Fruit fly (Drosophila melanogaster) whole organism, prepupa: ENCODE results near the gene CG11050.

ENCODE experiments used
- Blimp-1 ChIP-seq: fragments of 200-800 bp; sonication (Bioruptor generic); optimal IDR thresholded peaks from 3 replicates; lab custom pipeline; 2017; ENCODE audit warnings: missing biosample characterization, missing genetic modification characterization, mild to moderate bottlenecking, moderate library complexity, missing genetic modification reagents
- CG11294 ChIP-seq: fragments of 200-800 bp; sonication (Bioruptor generic); IDR thresholded peaks from 2 replicates; pipeline ENCODE4 v1.3.6; 2022; ENCODE audit warnings: missing biosample characterization, missing genetic modification characterization
- CG11762 ChIP-seq: fragments of 200-800 bp; sonication (Bioruptor generic); optimal IDR thresholded peaks from 3 replicates; lab custom pipeline; 2016; ENCODE audit warnings: missing biosample characterization, missing genetic modification characterization; ENCODE audit not compliant: insufficient read depth
- CG11902 ChIP-seq: fragments of 200-800 bp; sonication (Bioruptor generic); optimal IDR thresholded peaks from 3 replicates; lab custom pipeline; 2016; ENCODE audit warnings: missing biosample characterization, missing genetic modification characterization
- CG15336 ChIP-seq: fragments of 200-800 bp; sonication (Bioruptor generic); IDR thresholded peaks from 2 replicates; pipeline ENCODE4 v1.3.6; 2022; ENCODE audit warnings: missing biosample characterization, missing genetic modification characterization
- CG1621 ChIP-seq: fragments of 200-800 bp; sonication (Bioruptor generic); optimal IDR thresholded peaks from 3 replicates; lab custom pipeline; 2018; ENCODE audit warnings: missing biosample characterization, mild to moderate bottlenecking, missing genetic modification characterization
- CG16779 ChIP-seq: fragments of 200-800 bp; sonication (Bioruptor generic); optimal IDR thresholded peaks from 3 replicates; lab custom pipeline; 2017; ENCODE audit warnings: missing biosample characterization, mild to moderate bottlenecking, missing genetic modification characterization
- CG3032 ChIP-seq: fragments of 200-800 bp; optimal IDR thresholded peaks from 2 replicates; lab custom pipeline; 2019; ENCODE audit warnings: missing biosample characterization, mild to moderate bottlenecking, missing genetic modification characterization, moderate library complexity
- CG31627 ChIP-seq: fragments of 200-800 bp; sonication (Bioruptor generic); optimal IDR thresholded peaks from 3 replicates; lab custom pipeline; 2016; ENCODE audit warnings: missing biosample characterization, missing genetic modification characterization
- CG32006 ChIP-seq: fragments of 200-800 bp; sonication (Bioruptor generic); optimal IDR thresholded peaks from 3 replicates; lab custom pipeline; 2017; ENCODE audit warnings: missing biosample characterization, mild to moderate bottlenecking, missing genetic modification characterization
- CG34406 ChIP-seq: fragments of 200-800 bp; sonication (Bioruptor generic); optimal IDR thresholded peaks from 3 replicates; lab custom pipeline; 2016; ENCODE audit warnings: missing biosample characterization, missing genetic modification characterization
- CG3919 ChIP-seq: fragments of 200-800 bp; sonication (Bioruptor generic); optimal IDR thresholded peaks from 3 replicates; lab custom pipeline; 2016; ENCODE audit warnings: missing biosample characterization, missing genetic modification characterization
- CG4318 ChIP-seq: fragments of 200-800 bp; sonication (Bioruptor generic); optimal IDR thresholded peaks from 3 replicates; lab custom pipeline; 2017; ENCODE audit warnings: missing biosample characterization, mild to moderate bottlenecking, missing genetic modification characterization
- CG6163 ChIP-seq: fragments of 200-800 bp; sonication (Bioruptor generic); IDR thresholded peaks from 3 replicates; pipeline ENCODE4 v1.3.6; 2022; ENCODE audit warnings: missing biosample characterization, missing genetic modification characterization
- CG6276 ChIP-seq: fragments of 200-800 bp; sonication (Bioruptor generic); optimal IDR thresholded peaks from 2 replicates; lab custom pipeline; 2017; ENCODE audit warnings: missing biosample characterization, mild to moderate bottlenecking, missing genetic modification characterization
- CG6792 ChIP-seq: fragments of 200-800 bp; sonication (Bioruptor generic); optimal IDR thresholded peaks from 3 replicates; lab custom pipeline; 2016; ENCODE audit warnings: missing biosample characterization, missing genetic modification characterization
- CG6854 ChIP-seq: fragments of 200-800 bp; sonication (Bioruptor generic); optimal IDR thresholded peaks from 2 replicates; lab custom pipeline; 2017; ENCODE audit warnings: missing biosample characterization, mild to moderate bottlenecking, missing genetic modification characterization
- CG7368 ChIP-seq: fragments of 200-800 bp; sonication (Bioruptor generic); optimal IDR thresholded peaks from 3 replicates; lab custom pipeline; 2016; ENCODE audit warnings: missing biosample characterization, missing genetic modification characterization
- CG8119 ChIP-seq: fragments of 200-800 bp; sonication (Bioruptor generic); IDR thresholded peaks from 3 replicates; pipeline ENCODE4 v1.3.6; 2022; ENCODE audit warnings: missing biosample characterization, missing genetic modification characterization
- CG8319 ChIP-seq: fragments of 200-800 bp; sonication (Bioruptor generic); optimal IDR thresholded peaks from 3 replicates; lab custom pipeline; 2016; ENCODE audit warnings: missing biosample characterization, missing genetic modification characterization
- CG8632 ChIP-seq: fragments of 200-800 bp; sonication (Bioruptor generic); optimal IDR thresholded peaks from 3 replicates; lab custom pipeline; 2016; ENCODE audit warnings: missing biosample characterization, missing genetic modification characterization
- CG9139 ChIP-seq: fragments of 200-800 bp; sonication (Bioruptor generic); optimal IDR thresholded peaks from 3 replicates; lab custom pipeline; 2017; ENCODE audit warnings: missing biosample characterization, mild to moderate bottlenecking, missing genetic modification characterization
- Eip78C ChIP-seq: fragments of 200-800 bp; sonication (Bioruptor generic); peaks from one replicate; lab custom pipeline; 2016; ENCODE audit warnings: missing biosample characterization, missing genetic modification characterization
- Eip93F ChIP-seq: fragments of 200-800 bp; sonication (Bioruptor generic); optimal IDR thresholded peaks from 2 replicates; lab custom pipeline; 2016; ENCODE audit warnings: missing biosample characterization, mild to moderate bottlenecking, missing genetic modification characterization
- Ets21C ChIP-seq: fragments of 200-800 bp; sonication (Bioruptor generic); optimal IDR thresholded peaks from 3 replicates; lab custom pipeline; 2016; ENCODE audit warnings: missing biosample characterization, missing genetic modification characterization
- Ets96B ChIP-seq: fragments of 200-800 bp; optimal IDR thresholded peaks from 2 replicates; lab custom pipeline; 2019; ENCODE audit warnings: missing biosample characterization, mild to moderate bottlenecking, missing genetic modification characterization, moderate library complexity
- Gug ChIP-seq: fragments of 200-800 bp; sonication (Bioruptor generic); IDR thresholded peaks from 2 replicates; pipeline ENCODE4 v1.3.6; 2022; ENCODE audit warnings: missing biosample characterization, missing genetic modification characterization
- Hr38 ChIP-seq: sonication (Bioruptor generic); optimal IDR thresholded peaks from 2 replicates; lab custom pipeline; 2016; ENCODE audit warnings: missing biosample characterization, missing genetic modification characterization
- Hr4 ChIP-seq: fragments of 200-800 bp; sonication (Bioruptor generic); optimal IDR thresholded peaks from 3 replicates; lab custom pipeline; 2016; ENCODE audit warnings: missing biosample characterization, missing genetic modification characterization
- Lpt ChIP-seq: fragments of 200-800 bp; sonication (Bioruptor generic); optimal IDR thresholded peaks from 3 replicates; lab custom pipeline; 2016; ENCODE audit warnings: missing biosample characterization, missing genetic modification characterization
- Met ChIP-seq: fragments of 200-800 bp; sonication (Bioruptor generic); optimal IDR thresholded peaks from 3 replicates; lab custom pipeline; 2016; ENCODE audit warnings: missing biosample characterization, missing genetic modification characterization
- OdsH ChIP-seq: fragments of 200-800 bp; sonication (Bioruptor generic); optimal IDR thresholded peaks from 3 replicates; lab custom pipeline; 2016; ENCODE audit warnings: missing biosample characterization, missing genetic modification characterization
- Sox102F ChIP-seq: fragments of 200-800 bp; sonication (Bioruptor generic); optimal IDR thresholded peaks from 2 replicates; lab custom pipeline; 2016; ENCODE audit warnings: missing biosample characterization, mild to moderate bottlenecking, missing genetic modification characterization
- Sox14 ChIP-seq: fragments of 200-800 bp; sonication (Bioruptor generic); optimal IDR thresholded peaks from 3 replicates; lab custom pipeline; 2016; ENCODE audit warnings: missing biosample characterization, missing genetic modification characterization
- Sox15 ChIP-seq: fragments of 200-800 bp; sonication (Bioruptor generic); optimal IDR thresholded peaks from 3 replicates; lab custom pipeline; 2016; ENCODE audit warnings: missing biosample characterization, missing genetic modification characterization
- achi ChIP-seq: fragments of 200-800 bp; sonication (Bioruptor generic); optimal IDR thresholded peaks from 3 replicates; lab custom pipeline; 2016; ENCODE audit warnings: missing biosample characterization, missing genetic modification characterization
- acj6 ChIP-seq: fragments of 200-800 bp; sonication (Bioruptor generic); optimal IDR thresholded peaks from 3 replicates; lab custom pipeline; 2016; ENCODE audit warnings: missing biosample characterization, missing genetic modification characterization
- cyc ChIP-seq: fragments of 200-800 bp; sonication (Bioruptor generic); optimal IDR thresholded peaks from 3 replicates; lab custom pipeline; 2016; ENCODE audit warnings: missing biosample characterization, missing genetic modification characterization
- eg ChIP-seq: fragments of 200-800 bp; sonication (Bioruptor generic); IDR thresholded peaks from 3 replicates; pipeline ENCODE4 v1.3.6; 2022; ENCODE audit warnings: missing biosample characterization, missing genetic modification characterization
- esn ChIP-seq: fragments of 200-800 bp; sonication (Bioruptor generic); optimal IDR thresholded peaks from 2 replicates; lab custom pipeline; 2016; ENCODE audit warnings: missing biosample characterization, mild to moderate bottlenecking, missing genetic modification characterization, moderate library complexity
- fd59A ChIP-seq: fragments of 200-800 bp; sonication (Bioruptor generic); optimal IDR thresholded peaks from 2 replicates; lab custom pipeline; 2017; ENCODE audit warnings: missing biosample characterization, mild to moderate bottlenecking, missing genetic modification characterization, missing genetic modification reagents
- fd85E ChIP-seq: fragments of 200-800 bp; sonication (Bioruptor generic); optimal IDR thresholded peaks from 3 replicates; lab custom pipeline; 2016; ENCODE audit warnings: missing biosample characterization, missing genetic modification characterization
- fkh ChIP-seq: fragments of 200-800 bp; sonication (Bioruptor generic); optimal IDR thresholded peaks from 3 replicates; lab custom pipeline; 2017; ENCODE audit warnings: missing biosample characterization, mild to moderate bottlenecking, missing genetic modification characterization, moderate library complexity
- lz ChIP-seq: fragments of 200-800 bp; sonication (Bioruptor generic); optimal IDR thresholded peaks from 3 replicates; lab custom pipeline; 2016; ENCODE audit warnings: missing biosample characterization, missing genetic modification characterization
- net ChIP-seq: fragments of 200-800 bp; sonication (Bioruptor generic); optimal IDR thresholded peaks from 3 replicates; lab custom pipeline; 2016; ENCODE audit warnings: missing biosample characterization, missing genetic modification characterization
- pdm3 ChIP-seq: fragments of 200-800 bp; sonication (Bioruptor generic); optimal IDR thresholded peaks from 3 replicates; lab custom pipeline; 2016; ENCODE audit warnings: missing biosample characterization, missing genetic modification characterization
- spab ChIP-seq: fragments of 200-800 bp; sonication (Bioruptor generic); optimal IDR thresholded peaks from 2 replicates; lab custom pipeline; 2017; ENCODE audit warnings: missing biosample characterization, mild to moderate bottlenecking, missing genetic modification characterization, missing genetic modification reagents
- ss ChIP-seq, 2 experiments: fragments of 200-800 bp; sonication (Bioruptor generic); optimal IDR thresholded peaks; 2 replicates in 1 of 2; 3 replicates in 1 of 2; lab custom pipeline; 2017 to 2018; ENCODE audit warnings: mild to moderate bottlenecking in 2 of 2, missing biosample characterization in 2 of 2, missing genetic modification characterization in 2 of 2, moderate library complexity in 1 of 2
- svp ChIP-seq: fragments of 200-800 bp; sonication (Bioruptor generic); peaks from one replicate; lab custom pipeline; 2016; ENCODE audit warnings: missing biosample characterization, missing genetic modification characterization
- vri ChIP-seq: fragments of 200-800 bp; sonication (Bioruptor generic); optimal IDR thresholded peaks from 3 replicates; lab custom pipeline; 2016; ENCODE audit warnings: missing biosample characterization, mild to moderate bottlenecking, missing genetic modification characterization

The CG11050 gene

dm6 chr2L:6644421-6645059 is 33.7 kb downstream of the CG11050 start (continued):
- TF ChIP-seq CG16779: peak; percentile 45
- TF ChIP-seq Ets96B: no peak
- TF ChIP-seq CG8632 (GFP tag; lab: Kevin White, UChicago): no peak
- TF ChIP-seq Sox102F: peak; percentile 1
- TF ChIP-seq achi: no peak
- no peak for TF ChIP-seq Lpt (GFP tag; lab: Kevin White, UChicago)
- no peak for TF ChIP-seq esn (GFP tag; lab: Kevin White, UChicago)
- TF ChIP-seq cyc (GFP tag; lab: Kevin White, UChicago): no peak
- TF ChIP-seq CG11294 (GFP tag; lab: Robert Waterston, UW): no peak
- TF ChIP-seq Sox15 (GFP tag; lab: Kevin White, UChicago): no peak
- no peak for TF ChIP-seq acj6 (GFP tag; lab: Kevin White, UChicago)
- TF ChIP-seq CG4318 (GFP tag; lab: Kevin White, UChicago): no peak
- no peak for TF ChIP-seq CG3919 (GFP tag; lab: Kevin White, UChicago)
- TF ChIP-seq CG8119 (GFP tag; lab: Robert Waterston, UW): 0 out of 3 replicates have a peak, but pooled peaks have one; percentile 26
- no peak for TF ChIP-seq CG9139
- no peak for TF ChIP-seq fd85E (GFP tag; lab: Kevin White, UChicago)
- TF ChIP-seq ss (GFP tag; optimal IDR thresholded peaks at IDR 0.05; lab: Kevin White, UChicago): peak in 1 of 2 experiments; percentile 52
- TF ChIP-seq spab (GFP tag; lab: Kevin White, UChicago): no peak
- no peak for TF ChIP-seq net (GFP tag; lab: Kevin White, UChicago)
- TF ChIP-seq Eip93F: peak; percentile 44
- TF ChIP-seq Hr38 (GFP tag; lab: Kevin White, UChicago): no peak
- no peak for TF ChIP-seq fd59A (GFP tag; lab: Kevin White, UChicago)
- TF ChIP-seq fkh (GFP tag; lab: Kevin White, UChicago): peak; percentile 43
- TF ChIP-seq Eip78C: peak; percentile 75
- TF ChIP-seq CG7368 (GFP tag; lab: Kevin White, UChicago): no peak
- peak; percentile 86; the same call in 2 of the 3 replicates for TF ChIP-seq CG6163 (GFP tag; lab: Robert Waterston, UW)
- no peak for TF ChIP-seq CG11902 (GFP tag; lab: Kevin White, UChicago)
- TF ChIP-seq CG8319: no peak
- no peak for TF ChIP-seq CG32006 (GFP tag; lab: Kevin White, UChicago)
- TF ChIP-seq CG11762: no peak
- peak; percentile 71 for TF ChIP-seq svp (GFP tag; lab: Kevin White, UChicago)
- TF ChIP-seq CG3032 (tag; lab: Kevin White, UChicago): no peak
- no peak for TF ChIP-seq CG15336 (GFP tag; lab: Robert Waterston, UW)
- TF ChIP-seq CG6854: no peak
- TF ChIP-seq Blimp-1 (GFP tag; lab: Kevin White, UChicago): no peak
- TF ChIP-seq CG34406 (GFP tag; lab: Kevin White, UChicago): no peak
- no peak for TF ChIP-seq Sox14 (GFP tag; lab: Kevin White, UChicago)

dm6 chr2L:6647103-6647711 is 36.4 kb downstream of the CG11050 start:
- peak; percentile 99 for TF ChIP-seq CG6276 (GFP tag; lab: Kevin White, UChicago)
- peak; percentile 80 for TF ChIP-seq CG9139
- peak; percentile 98 for TF ChIP-seq CG8119 (GFP tag; lab: Robert Waterston, UW)
- TF ChIP-seq CG8632 (GFP tag; lab: Kevin White, UChicago): peak; percentile 92
- peak; percentile 60 to 86 for TF ChIP-seq ss (GFP tag; optimal IDR thresholded peaks at IDR 0.05; lab: Kevin White, UChicago)
- peak; percentile 96 for TF ChIP-seq lz (GFP tag; lab: Kevin White, UChicago)
- TF ChIP-seq Gug (GFP tag; lab: Robert Waterston, UW): peak; percentile 94
- peak; percentile 96 for TF ChIP-seq CG31627 (GFP tag; lab: Kevin White, UChicago)
- TF ChIP-seq Sox102F: peak; percentile 97
- TF ChIP-seq Met (GFP tag; lab: Kevin White, UChicago): peak; percentile 95
- TF ChIP-seq cyc (GFP tag; lab: Kevin White, UChicago): peak; percentile 92
- peak; percentile 96 for TF ChIP-seq OdsH
- TF ChIP-seq acj6 (GFP tag; lab: Kevin White, UChicago): peak; percentile 92
- TF ChIP-seq vri (GFP tag; lab: Kevin White, UChicago): peak; percentile 98
- TF ChIP-seq eg (GFP tag; lab: Robert Waterston, UW): peak; percentile 99
- TF ChIP-seq Ets21C (GFP tag; lab: Kevin White, UChicago): peak; percentile 92
- peak; percentile 94 for TF ChIP-seq fkh (GFP tag; lab: Kevin White, UChicago)
- peak; percentile 91 for TF ChIP-seq CG6792 (GFP tag; lab: Kevin White, UChicago)
- peak; percentile 77 for TF ChIP-seq CG11902 (GFP tag; lab: Kevin White, UChicago)
- TF ChIP-seq pdm3: peak; percentile 97
- TF ChIP-seq CG16779: peak; percentile 90
- peak; percentile 90 for TF ChIP-seq CG1621 (tag; lab: Kevin White, UChicago)
- peak; percentile 99 for TF ChIP-seq Hr4 (GFP tag; lab: Kevin White, UChicago)
